Fruit fly (Drosophila melanogaster) whole organism, embryonic: ENCODE measurements around the gene Rpp30.

Experiments
- ATbp ChIP-seq: fragments of 200-800 bp; sonication (Bioruptor generic); optimal IDR thresholded peaks from 2 replicates; lab custom pipeline; 2017; ENCODE audit warnings: missing biosample characterization, mild to moderate bottlenecking, missing genetic modification characterization, missing genetic modification reagents
- CG10366 ChIP-seq: fragments of 200-800 bp; sonication (Bioruptor generic); IDR thresholded peaks from 2 replicates; pipeline ENCODE4 v1.3.6; 2022; ENCODE audit warnings: missing biosample characterization, missing genetic modification characterization
- CG10979 ChIP-seq: fragments of 200-800 bp; sonication (Bioruptor generic); optimal IDR thresholded peaks from 2 replicates; lab custom pipeline; 2018; ENCODE audit warnings: missing biosample characterization, mild to moderate bottlenecking, missing genetic modification characterization, moderate library complexity
- CG12236 ChIP-seq: fragments of 200-800 bp; sonication (Bioruptor generic); optimal IDR thresholded peaks from 2 replicates; lab custom pipeline; 2016; ENCODE audit warnings: missing biosample characterization, missing genetic modification characterization
- CG12299 ChIP-seq: fragments of 200-800 bp; sonication (Bioruptor generic); optimal IDR thresholded peaks from 2 replicates; lab custom pipeline; 2018; ENCODE audit warnings: missing biosample characterization, mild to moderate bottlenecking, missing genetic modification characterization
- CG12391 ChIP-seq: fragments of 200-800 bp; sonication (Bioruptor generic); optimal IDR thresholded peaks from 3 replicates; lab custom pipeline; 2018; ENCODE audit warnings: missing biosample characterization, mild to moderate bottlenecking, missing genetic modification characterization, moderate library complexity
- CG12942 ChIP-seq: fragments of 200-800 bp; sonication (Bioruptor generic); optimal IDR thresholded peaks from 3 replicates; lab custom pipeline; 2016; ENCODE audit warnings: missing biosample characterization, missing genetic modification characterization
- CG13624 ChIP-seq: fragments of 200-800 bp; sonication (Bioruptor generic); optimal IDR thresholded peaks from 2 replicates; lab custom pipeline; 2016; ENCODE audit warnings: missing biosample characterization, missing genetic modification characterization
- CG14710 ChIP-seq: fragments of 200-800 bp; sonication (Bioruptor generic); optimal IDR thresholded peaks from 3 replicates; lab custom pipeline; 2019; ENCODE audit warnings: missing biosample characterization, mild to moderate bottlenecking, missing genetic modification characterization, moderate library complexity
- CG14860 ChIP-seq: fragments of 200-800 bp; sonication (Bioruptor generic); IDR thresholded peaks from 3 replicates; pipeline ENCODE4 v1.3.6; 2022; ENCODE audit warnings: missing biosample characterization, missing genetic modification characterization; ENCODE audit not compliant: partially characterized antibody
- CG18262 ChIP-seq: fragments of 200-800 bp; optimal IDR thresholded peaks from 3 replicates; lab custom pipeline; 2019; ENCODE audit warnings: missing biosample characterization, mild to moderate bottlenecking, missing genetic modification characterization, moderate library complexity
- CG18599 ChIP-seq: fragments of 200-800 bp; sonication (Bioruptor generic); optimal IDR thresholded peaks from 3 replicates; lab custom pipeline; 2017; ENCODE audit warnings: missing biosample characterization, missing genetic modification characterization, mild to moderate bottlenecking, moderate library complexity, missing genetic modification reagents
- CG2202 ChIP-seq: fragments of 200-800 bp; sonication (Bioruptor generic); optimal IDR thresholded peaks from 2 replicates; lab custom pipeline; 2018; ENCODE audit warnings: missing biosample characterization, mild to moderate bottlenecking, missing genetic modification characterization
- CG2712 ChIP-seq: fragments of 200-800 bp; optimal IDR thresholded peaks from 3 replicates; lab custom pipeline; 2019; ENCODE audit warnings: missing biosample characterization, mild to moderate bottlenecking, missing genetic modification characterization, moderate library complexity
- CG31441 ChIP-seq: fragments of 200-800 bp; sonication (Bioruptor generic); IDR thresholded peaks from 2 replicates; pipeline ENCODE4 v1.3.6; 2022; ENCODE audit warnings: missing biosample characterization, missing genetic modification characterization
- CG33213 ChIP-seq: fragments of 200-800 bp; sonication (Bioruptor generic); optimal IDR thresholded peaks from 3 replicates; lab custom pipeline; 2016; ENCODE audit warnings: missing biosample characterization, missing genetic modification characterization
- CG34224 ChIP-seq: fragments of 200-800 bp; sonication (Bioruptor generic); IDR thresholded peaks from 3 replicates; pipeline ENCODE4 v1.3.6; 2022; ENCODE audit warnings: missing biosample characterization, missing genetic modification characterization; ENCODE audit not compliant: partially characterized antibody
- CG3838 ChIP-seq: fragments of 200-800 bp; sonication (Bioruptor generic); optimal IDR thresholded peaks from 3 replicates; lab custom pipeline; 2016; ENCODE audit warnings: missing biosample characterization, missing genetic modification characterization
- CG4424 ChIP-seq: fragments of 200-800 bp; sonication (Bioruptor generic); optimal IDR thresholded peaks from 3 replicates; lab custom pipeline; 2016; ENCODE audit warnings: missing biosample characterization, missing genetic modification characterization
- CG4617 ChIP-seq: fragments of 200-800 bp; sonication (Bioruptor generic); optimal IDR thresholded peaks from 3 replicates; lab custom pipeline; 2016; ENCODE audit warnings: missing biosample characterization, missing genetic modification characterization, borderline replicate concordance
- CG5953 ChIP-seq: fragments of 200-800 bp; sonication (Bioruptor generic); IDR thresholded peaks from 2 replicates; pipeline ENCODE4 v1.3.6; 2022; ENCODE audit warnings: missing biosample characterization, missing genetic modification characterization
- CG6813 ChIP-seq: fragments of 200-800 bp; sonication (Bioruptor generic); optimal IDR thresholded peaks from 2 replicates; lab custom pipeline; 2017; ENCODE audit warnings: missing biosample characterization, missing genetic modification characterization, mild to moderate bottlenecking, moderate library complexity, missing genetic modification reagents
- CG7839 ChIP-seq: fragments of 200-800 bp; sonication (Bioruptor generic); optimal IDR thresholded peaks from 3 replicates; lab custom pipeline; 2018; ENCODE audit warnings: missing biosample characterization, mild to moderate bottlenecking, missing genetic modification characterization, moderate library complexity
- CG8388 ChIP-seq: fragments of 200-800 bp; sonication (Bioruptor generic); optimal IDR thresholded peaks from 2 replicates; lab custom pipeline; 2019; ENCODE audit warnings: missing biosample characterization, mild to moderate bottlenecking, missing genetic modification characterization, moderate library complexity
- CG9817 ChIP-seq: fragments of 200-800 bp; sonication (Bioruptor generic); optimal IDR thresholded peaks from 2 replicates; lab custom pipeline; 2018; ENCODE audit warnings: missing biosample characterization, mild to moderate bottlenecking, missing genetic modification characterization, moderate library complexity
- CkIIα-i1 ChIP-seq: fragments of 200-800 bp; sonication (Bioruptor generic); IDR thresholded peaks from 2 replicates; pipeline ENCODE4 v1.3.6; 2022; ENCODE audit warnings: missing biosample characterization, missing genetic modification characterization
- D19B ChIP-seq: fragments of 200-800 bp; sonication (Bioruptor generic); optimal IDR thresholded peaks from 2 replicates; lab custom pipeline; 2017; ENCODE audit warnings: missing biosample characterization, mild to moderate bottlenecking, missing genetic modification characterization
- Dip2 ChIP-seq: fragments of 200-800 bp; sonication (Bioruptor generic); IDR thresholded peaks from 2 replicates; pipeline ENCODE4 v1.3.6; 2022; ENCODE audit warnings: missing biosample characterization, missing genetic modification characterization
- Elba2 ChIP-seq: fragments of 200-800 bp; sonication (Bioruptor generic); optimal IDR thresholded peaks from 3 replicates; lab custom pipeline; 2016; ENCODE audit warnings: missing biosample characterization, missing genetic modification characterization
- HHEX ChIP-seq: fragments of 200-800 bp; sonication (Bioruptor generic); optimal IDR thresholded peaks from 3 replicates; lab custom pipeline; 2017; ENCODE audit warnings: missing biosample characterization, mild to moderate bottlenecking, missing genetic modification characterization, missing genetic modification reagents
- HmgZ ChIP-seq: fragments of 200-800 bp; sonication (Bioruptor generic); optimal IDR thresholded peaks from 2 replicates; lab custom pipeline; 2018; ENCODE audit warnings: missing biosample characterization, mild to moderate bottlenecking, missing genetic modification characterization
- MESR4 ChIP-seq: fragments of 200-800 bp; sonication (Bioruptor generic); optimal IDR thresholded peaks from 2 replicates; lab custom pipeline; 2018; ENCODE audit warnings: missing biosample characterization, mild to moderate bottlenecking, missing genetic modification characterization, moderate library complexity
- NC2β ChIP-seq: fragments of 200-800 bp; sonication (Bioruptor generic); optimal IDR thresholded peaks from 2 replicates; lab custom pipeline; 2016; ENCODE audit warnings: missing biosample characterization, missing genetic modification characterization
- Nf-YA ChIP-seq: fragments of 200-800 bp; sonication (Bioruptor generic); IDR thresholded peaks from 2 replicates; pipeline ENCODE4 v1.3.6; 2022; ENCODE audit warnings: missing biosample characterization, missing genetic modification characterization
- Rx ChIP-seq: fragments of 200-800 bp; sonication (Bioruptor generic); IDR thresholded peaks from 2 replicates; pipeline ENCODE4 v1.3.6; 2022; ENCODE audit warnings: missing biosample characterization, missing genetic modification characterization
- ap ChIP-seq: fragments of 200-800 bp; sonication (Bioruptor generic); IDR thresholded peaks from 2 replicates; pipeline ENCODE4 v1.3.6; 2022; ENCODE audit warnings: missing biosample characterization, missing genetic modification characterization
- btn ChIP-seq: fragments of 200-800 bp; sonication (Bioruptor generic); optimal IDR thresholded peaks from 2 replicates; lab custom pipeline; 2016; ENCODE audit warnings: missing biosample characterization, missing genetic modification characterization
- ci ChIP-seq: fragments of 200-800 bp; sonication (Bioruptor generic); IDR thresholded peaks from 3 replicates; pipeline ENCODE4 v1.3.6; 2022; ENCODE audit warnings: missing biosample characterization, missing genetic modification characterization
- dati ChIP-seq: fragments of 200-800 bp; sonication (Bioruptor generic); IDR thresholded peaks from 2 replicates; pipeline ENCODE4 v1.3.6; 2022; ENCODE audit warnings: missing biosample characterization, missing genetic modification characterization
- fu2 ChIP-seq: fragments of 200-800 bp; sonication (Bioruptor generic); optimal IDR thresholded peaks from 2 replicates; lab custom pipeline; 2016; ENCODE audit warnings: missing biosample characterization, missing genetic modification characterization
- hb ChIP-seq: fragments of 200-800 bp; sonication (Bioruptor generic); IDR thresholded peaks from 3 replicates; pipeline ENCODE4 v1.3.6; 2022; ENCODE audit warnings: missing biosample characterization, missing genetic modification characterization; ENCODE audit not compliant: partially characterized antibody
- insv ChIP-seq, 2 experiments: fragments of 200-800 bp; sonication (Bioruptor generic); optimal IDR thresholded peaks; 3 replicates each; lab custom pipeline; 2016 to 2018; ENCODE audit warnings: missing biosample characterization in 2 of 2, missing genetic modification characterization in 2 of 2
- lab ChIP-seq: fragments of 200-800 bp; sonication (Bioruptor generic); optimal IDR thresholded peaks from 3 replicates; lab custom pipeline; 2017; ENCODE audit warnings: missing biosample characterization, missing genetic modification characterization, mild to moderate bottlenecking, moderate library complexity, missing genetic modification reagents
- lbe ChIP-seq: fragments of 200-800 bp; sonication (Bioruptor generic); optimal IDR thresholded peaks from 2 replicates; lab custom pipeline; 2016; ENCODE audit warnings: missing biosample characterization, mild to moderate bottlenecking, missing genetic modification characterization
- lola ChIP-seq, 3 experiments: fragments of >200 bp in 2 of 3; fragments of 200-800 bp in 1 of 3; sonication (Bioruptor generic) in 1 of 3; optimal IDR thresholded peaks; 2 replicates each; lab custom pipeline; 2017 to 2019; ENCODE audit warnings: missing biosample characterization in 3 of 3, missing genetic modification characterization in 3 of 3, mild to moderate bottlenecking in 1 of 3, moderate library complexity in 1 of 3
- otp ChIP-seq: fragments of 200-800 bp; sonication (Bioruptor generic); IDR thresholded peaks from 3 replicates; pipeline ENCODE4, ENCODE4 v1.3.6; 2022; ENCODE audit warnings: missing biosample characterization, missing genetic modification characterization
- pnt ChIP-seq: fragments of 200-800 bp; sonication (Bioruptor generic); optimal IDR thresholded peaks from 3 replicates; lab custom pipeline; 2016; ENCODE audit warnings: missing biosample characterization, missing genetic modification characterization
- trh ChIP-seq: fragments of 200-800 bp; sonication (Bioruptor generic); optimal IDR thresholded peaks from 2 replicates; lab custom pipeline; 2016; ENCODE audit warnings: missing biosample characterization, missing genetic modification characterization
- twi ChIP-seq: fragments of 200-800 bp; optimal IDR thresholded peaks from 2 replicates; lab custom pipeline; 2019; ENCODE audit warnings: missing biosample characterization, mild to moderate bottlenecking, missing genetic modification characterization, moderate library complexity
- unpg ChIP-seq: fragments of 200-800 bp; sonication (Bioruptor generic); optimal IDR thresholded peaks from 3 replicates; lab custom pipeline; 2018; ENCODE audit warnings: missing biosample characterization, mild to moderate bottlenecking, missing genetic modification characterization, moderate library complexity
- wdn ChIP-seq: fragments of 200-800 bp; sonication (Bioruptor generic); IDR thresholded peaks from 2 replicates; pipeline ENCODE4 v1.3.6; 2022; ENCODE audit warnings: missing biosample characterization, missing genetic modification characterization

The Rpp30 gene

dm6 chr2L:273603-274002 lies 21.4 kb upstream of the Rpp30 start, which contains the start of the genes mbm and CG11555 (continued):
- no peak for TF ChIP-seq CG7839 (tag; lab: Kevin White, UChicago)
- TF ChIP-seq CkIIα-i1 (GFP tag; lab: Robert Waterston, UW), result no peak
- no peak; the same call in 1 of the 2 replicates for TF ChIP-seq CG31441 (GFP tag; lab: Robert Waterston, UW)
- TF ChIP-seq lab, result no peak
- TF ChIP-seq CG4424 (GFP tag; lab: Kevin White, UChicago), result no peak
- TF ChIP-seq otp (GFP tag; lab: Robert Waterston, UW), result no peak
- peak; percentile 46 for TF ChIP-seq CG2712
- TF ChIP-seq btn (GFP tag; lab: Kevin White, UChicago), result no peak
- TF ChIP-seq CG14860 (GFP tag; lab: Robert Waterston, UW), result peak; percentile 32; the same call in 1 of the 3 replicates
- no peak for TF ChIP-seq ATbp
- TF ChIP-seq CG10366 (GFP tag; lab: Robert Waterston, UW), result no peak
- no peak for TF ChIP-seq ci (GFP tag; lab: Robert Waterston, UW)
- peak; percentile 51; the same call in 1 of the 3 replicates for TF ChIP-seq hb (GFP tag; lab: Robert Waterston, UW)
- TF ChIP-seq CG3838 (GFP tag; lab: Kevin White, UChicago), result no peak
- TF ChIP-seq trh, result no peak
- peak; percentile 4 for TF ChIP-seq CG9817 (tag; lab: Kevin White, UChicago)
- no peak for TF ChIP-seq unpg (GFP tag; lab: Kevin White, UChicago)
- TF ChIP-seq CG12391 (tag; lab: Kevin White, UChicago), result peak; percentile 60
- TF ChIP-seq CG18599 (GFP tag; lab: Kevin White, UChicago), result peak; percentile 34
- TF ChIP-seq CG12236 (GFP tag; lab: Kevin White, UChicago), result no peak
- peak; percentile 13 for TF ChIP-seq CG8388 (GFP tag; lab: Kevin White, UChicago)
- no peak for TF ChIP-seq CG2202
- no peak for TF ChIP-seq Rx (GFP tag; lab: Robert Waterston, UW)
- no peak for TF ChIP-seq CG33213 (GFP tag; lab: Kevin White, UChicago)
- peak in 1 of 2 experiments; percentile 25 for TF ChIP-seq insv (GFP tag; optimal IDR thresholded peaks at IDR 0.05; lab: Kevin White, UChicago)
- TF ChIP-seq Dip2, result no peak
- TF ChIP-seq lbe (GFP tag; lab: Kevin White, UChicago), result no peak
- peak; percentile 44 for TF ChIP-seq twi
- no peak for TF ChIP-seq pnt
- no peak for TF ChIP-seq CG5953 (GFP tag; lab: Robert Waterston, UW)
- TF ChIP-seq ap (GFP tag; lab: Robert Waterston, UW), result no peak
- peak; percentile 10 for TF ChIP-seq CG4617 (GFP tag; lab: Kevin White, UChicago)
- TF ChIP-seq CG10979, result no peak
- TF ChIP-seq CG34224 (GFP tag; lab: Robert Waterston, UW), result peak; percentile 53; the same call in 2 of the 3 replicates
- no peak for TF ChIP-seq dati (GFP tag; lab: Robert Waterston, UW)

dm6 chr2L:271553-271952 lies 19.4 kb upstream of the Rpp30 start, which contains the start of gene Dus1:
Dus1 (minus strand) TSS chr2L:271744.
- TF ChIP-seq CG13624 (GFP tag; lab: Kevin White, UChicago) (no peak), fu2 (no peak), NC2β (GFP tag; lab: Kevin White, UChicago) (no peak), CG14710 (tag; lab: Kevin White, UChicago) (peak; percentile 54), CG3838 (GFP tag; lab: Kevin White, UChicago) (no peak), CG31441 (GFP tag; lab: Robert Waterston, UW) (no peak), wdn (no peak), HmgZ (tag; lab: Kevin White, UChicago) (peak; percentile 48), Elba2 (no peak), lola (GFP tag; optimal IDR thresholded peaks at IDR 0.05; lab: Kevin White, UChicago) (no peak), CG18262 (tag; lab: Kevin White, UChicago) (no peak), CG12299 (tag; lab: Kevin White, UChicago) (no peak), HHEX (no peak), CG6813 (GFP tag; lab: Kevin White, UChicago) (no peak), D19B (GFP tag; lab: Kevin White, UChicago) (no peak), MESR4 (peak; percentile 66), Nf-YA (GFP tag; lab: Robert Waterston, UW) (no peak), CG12942 (no peak)
